Fruit fly (Drosophila melanogaster) Kc167 (cell line): ENCODE data around the gene emc.

ENCODE experiments used
- Sin3A ChIP-seq: fragments of >200 bp; optimal IDR thresholded peaks from 2 replicates; lab custom pipeline; 2018; ENCODE audit warnings: missing external identifiers
- h ChIP-seq: fragments of >200 bp; optimal IDR thresholded peaks from 3 replicates; lab custom pipeline; 2018; ENCODE audit warnings: missing external identifiers
- insv ChIP-seq: fragments of >200 bp; optimal IDR thresholded peaks from 3 replicates; lab custom pipeline; 2018; ENCODE audit warnings: missing external identifiers

- TF ChIP-seq Sin3A (lab: Kevin White, UChicago) (no peak), h (lab: Kevin White, UChicago) (no peak), insv (no peak)
Observed at dm6 chr3L:725527-726191, 23.5 kb upstream of the emc start.
